Worm (Caenorhabditis elegans) whole organism, early embryonic: ENCODE measurements around the gene clec-251.
"Not testable (repeated sequence)": the region's sequence is repeated elsewhere in the genome, so short reads cannot be mapped to it uniquely, and the experiment has no call there.

Experiments
- B0310.2 ChIP-seq: sonication (generic microtip); optimal IDR thresholded peaks from 2 replicates; lab custom pipeline; 2016; ENCODE audit warnings: mild to moderate bottlenecking, missing genetic modification characterization, missing compliant biosample characterization
- F13C5.2 ChIP-seq: sonication (generic microtip); optimal IDR thresholded peaks from 2 replicates; lab custom pipeline; 2017; ENCODE audit warnings: mild to moderate bottlenecking, missing genetic modification characterization, inconsistent platforms, missing compliant biosample characterization
- aly-1 ChIP-seq: sonication (generic microtip); optimal IDR thresholded peaks from 2 replicates; lab custom pipeline; 2016; ENCODE audit warnings: missing genetic modification characterization, missing compliant biosample characterization
- ama-1 ChIP-seq: fragments of 150-350 bp; optimal IDR thresholded peaks from 2 replicates; lab custom pipeline; 2014
- ceh-13 ChIP-seq: fragments of 200-800 bp; sonication (Bioruptor generic); optimal IDR thresholded peaks from 2 replicates; lab custom pipeline; 2018; ENCODE audit warnings: mild to moderate bottlenecking, missing genetic modification characterization, missing compliant biosample characterization
- ceh-36 ChIP-seq: sonication (generic microtip); optimal IDR thresholded peaks from 2 replicates; lab custom pipeline; 2016; ENCODE audit warnings: missing genetic modification characterization, inconsistent platforms, missing compliant biosample characterization
- ets-7 ChIP-seq: sonication (generic microtip); optimal IDR thresholded peaks from 2 replicates; lab custom pipeline; 2016; ENCODE audit warnings: missing genotype, missing genetic modification characterization, missing compliant biosample characterization
- flt-1 ChIP-seq: fragments of 200-800 bp; sonication (Bioruptor generic); IDR thresholded peaks from 2 replicates; pipeline ENCODE4 v1.3.6; 2022; ENCODE audit warnings: missing genetic modification characterization, missing compliant biosample characterization
- hmbx-1 ChIP-seq: sonication (generic microtip); optimal IDR thresholded peaks from 2 replicates; lab custom pipeline; 2016; ENCODE audit warnings: mild to moderate bottlenecking, missing genetic modification characterization, missing compliant biosample characterization
- hmg-4 ChIP-seq: fragments of 200-800 bp; sonication (Bioruptor generic); optimal IDR thresholded peaks from 2 replicates; lab custom pipeline; 2018; ENCODE audit warnings: mild to moderate bottlenecking, missing genetic modification characterization, missing compliant biosample characterization
- hnd-1 ChIP-seq: sonication (generic microtip); optimal IDR thresholded peaks from 2 replicates; lab custom pipeline; 2016; ENCODE audit warnings: missing genetic modification characterization, missing compliant biosample characterization
- pes-1 ChIP-seq: fragments of 200-800 bp; sonication (Bioruptor generic); IDR thresholded peaks from 2 replicates; pipeline ENCODE4 v1.3.6; 2022; ENCODE audit warnings: missing genetic modification reagents, missing genetic modification characterization, missing compliant biosample characterization
- scrt-1 ChIP-seq: fragments of 200-800 bp; sonication (Bioruptor generic); IDR thresholded peaks from 2 replicates; pipeline ENCODE4 v1.3.6; 2022; ENCODE audit warnings: missing genetic modification characterization, missing compliant biosample characterization
- sea-1 ChIP-seq: fragments of 200-800 bp; sonication (Bioruptor generic); conservative IDR thresholded peaks from 2 replicates; pipeline ENCODE4 v1.3.6; 2022; ENCODE audit warnings: missing genetic modification characterization, missing compliant biosample characterization
- tbx-11 ChIP-seq: fragments of 200-800 bp; sonication (Bioruptor generic); IDR thresholded peaks from 2 replicates; pipeline ENCODE4 v1.3.6; 2022; ENCODE audit warnings: missing genetic modification characterization, missing compliant biosample characterization
- tbx-37 ChIP-seq: fragments of 200-800 bp; sonication (Bioruptor generic); conservative IDR thresholded peaks from 2 replicates; pipeline ENCODE4 v1.3.6; 2022; ENCODE audit warnings: missing genetic modification reagents, missing genetic modification characterization, missing compliant biosample characterization
- tra-4 ChIP-seq: sonication (generic microtip); optimal IDR thresholded peaks from 2 replicates; lab custom pipeline; 2017; ENCODE audit warnings: missing genetic modification characterization, missing compliant biosample characterization

clec-251 gene

DNA sequence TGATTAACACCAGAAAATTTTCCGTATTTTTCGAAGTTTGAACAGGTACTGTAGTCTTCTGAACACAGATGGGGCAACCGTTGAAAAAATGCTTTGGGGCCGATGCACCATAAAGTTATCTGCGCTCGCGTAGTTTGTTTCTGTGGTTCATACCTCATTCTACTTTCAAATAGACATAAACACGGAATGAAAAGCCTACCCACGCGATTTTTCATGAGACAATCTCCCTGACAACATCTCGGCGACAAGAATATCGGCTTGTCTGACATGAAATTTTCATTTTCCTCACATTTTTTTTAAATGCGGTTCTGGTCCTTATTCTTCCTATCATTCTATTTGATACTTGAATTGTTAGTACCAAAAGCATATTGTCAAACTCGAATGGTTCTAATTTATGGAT lies 26.0 kb upstream of the clec-251 start, which contains the start of gene clec-257:
Gene clec-257 (plus strand): TSS at position 301 of the 400 bp plus-strand sequence.
- TF ChIP-seq hmbx-1 (tag; lab: Kevin White, UChicago) (no peak), sea-1 (GFP tag; lab: Robert Waterston, UW) (no peak), tbx-37 (GFP tag; lab: Robert Waterston, UW) (no peak), B0310.2 (tag; lab: Kevin White, UChicago) (no peak), ceh-36 (no peak), ama-1 (lab: Kevin White, UChicago) (no peak), hmg-4 (GFP tag; lab: Kevin White, UChicago) (no peak), ets-7 (tag; lab: Kevin White, UChicago) (no peak), F13C5.2 (no peak)

DNA sequence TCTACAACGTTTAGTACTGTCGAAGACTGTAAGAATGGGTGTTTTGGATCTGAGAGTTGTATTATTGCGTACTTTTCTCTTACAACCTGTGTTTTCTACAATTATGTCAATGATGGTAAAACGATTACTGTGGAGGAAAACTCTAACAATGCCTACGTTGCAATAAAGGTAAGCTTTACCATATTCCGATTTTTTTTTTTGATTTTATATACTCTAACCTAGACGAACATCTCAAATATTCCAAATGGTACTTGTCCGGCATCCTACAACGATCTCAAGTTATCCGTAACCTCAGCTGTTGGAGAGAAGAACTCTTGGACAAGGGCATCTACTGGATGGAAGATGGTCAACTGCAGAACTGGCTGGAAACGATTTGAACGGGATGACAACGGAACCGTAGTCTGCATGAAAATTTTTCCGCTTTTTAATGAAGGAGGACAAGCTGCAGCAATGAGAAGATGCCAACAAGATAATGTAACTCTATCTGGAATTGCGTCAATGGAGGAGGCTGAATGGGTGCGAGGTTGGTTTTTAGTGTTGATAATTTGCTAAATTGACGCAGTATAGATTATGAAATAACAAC lies 25.1 kb upstream of the clec-251 start:
- no peak for TF ChIP-seq hmbx-1 (tag; lab: Kevin White, UChicago)
- no peak for TF ChIP-seq hnd-1 (tag; lab: Kevin White, UChicago)
- TF ChIP-seq ceh-13 (GFP tag; lab: Kevin White, UChicago): no peak

DNA sequence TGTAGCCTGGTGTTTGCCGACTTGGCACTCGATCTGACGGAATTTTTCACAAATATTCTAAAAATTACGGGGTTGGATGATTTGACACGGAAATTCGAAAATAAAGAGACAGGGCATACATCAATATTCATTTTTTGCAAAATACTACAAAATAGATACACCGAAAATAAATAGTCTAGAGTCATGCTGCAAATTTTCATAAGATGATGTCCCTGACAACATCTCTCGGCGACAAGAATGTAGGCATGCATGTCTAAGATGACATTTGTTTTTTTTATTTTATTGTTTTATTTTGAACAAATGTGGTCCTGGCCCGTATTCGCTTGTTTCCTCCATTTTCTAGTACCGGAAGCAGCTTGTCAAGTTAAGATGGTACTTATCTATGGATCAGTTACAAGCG lies 24.6 kb upstream of the clec-251 start, which contains the start of gene clec-256:
Gene clec-256 (plus strand): TSS at position 301 of the 400 bp plus-strand sequence.
- TF ChIP-seq hnd-1 (tag; lab: Kevin White, UChicago): no peak
- TF ChIP-seq ets-7 (tag; lab: Kevin White, UChicago): no peak
- no peak for TF ChIP-seq ceh-13 (GFP tag; lab: Kevin White, UChicago)
- TF ChIP-seq sea-1 (GFP tag; lab: Robert Waterston, UW): no peak
- no peak for TF ChIP-seq B0310.2 (tag; lab: Kevin White, UChicago)
- TF ChIP-seq tbx-37 (GFP tag; lab: Robert Waterston, UW): no peak
- no peak for TF ChIP-seq hmbx-1 (tag; lab: Kevin White, UChicago)
- TF ChIP-seq tbx-11 (GFP tag; lab: Robert Waterston, UW): no peak
- no peak for TF ChIP-seq scrt-1 (GFP tag; lab: Robert Waterston, UW)
- no peak for TF ChIP-seq tra-4 (tag; lab: Kevin White, UChicago)
- TF ChIP-seq ceh-36: no peak
- TF ChIP-seq pes-1 (GFP tag; lab: Robert Waterston, UW): no peak
- no peak for TF ChIP-seq aly-1 (tag; lab: Kevin White, UChicago)
- TF ChIP-seq flt-1 (GFP tag; lab: Robert Waterston, UW): no peak
- TF ChIP-seq hmg-4 (GFP tag; lab: Kevin White, UChicago): no peak
- TF ChIP-seq F13C5.2: no peak
- no peak for TF ChIP-seq ama-1 (lab: Kevin White, UChicago)

DNA sequence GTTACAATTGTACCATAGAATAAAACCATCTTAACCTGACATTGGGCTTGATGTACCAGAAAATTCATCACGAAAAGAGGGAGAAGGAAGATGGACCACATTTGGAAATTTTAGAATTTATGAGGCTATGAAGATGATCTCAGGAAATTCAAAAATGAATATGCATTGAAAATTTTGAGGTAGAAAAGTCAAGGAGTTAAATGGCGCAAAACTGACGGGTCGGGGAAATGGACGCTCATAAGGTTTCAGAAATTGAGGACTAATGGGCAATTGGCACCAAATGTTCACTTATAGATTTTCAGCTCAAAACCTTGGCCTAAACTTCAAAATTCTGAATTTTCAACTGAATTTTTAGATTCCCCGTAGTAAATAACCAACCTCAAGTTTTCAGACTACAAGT lies 23.8 kb upstream of the clec-251 start, which contains the start of gene clec-255:
Gene clec-255 (minus strand): TSS at position 101 of the 400 bp plus-strand sequence.
- no peak for TF ChIP-seq ama-1 (lab: Kevin White, UChicago)
- no peak for TF ChIP-seq pes-1 (GFP tag; lab: Robert Waterston, UW)
- no peak for TF ChIP-seq tra-4 (tag; lab: Kevin White, UChicago)
- TF ChIP-seq scrt-1 (GFP tag; lab: Robert Waterston, UW): no peak
- TF ChIP-seq ceh-36: no peak
- no peak for TF ChIP-seq hmbx-1 (tag; lab: Kevin White, UChicago)
- no peak for TF ChIP-seq tbx-11 (GFP tag; lab: Robert Waterston, UW)
- TF ChIP-seq flt-1 (GFP tag; lab: Robert Waterston, UW): no peak
- TF ChIP-seq ets-7 (tag; lab: Kevin White, UChicago): no peak
- TF ChIP-seq F13C5.2: no peak
- no peak for TF ChIP-seq hmg-4 (GFP tag; lab: Kevin White, UChicago)
- TF ChIP-seq hnd-1 (tag; lab: Kevin White, UChicago): no peak
- TF ChIP-seq tbx-37 (GFP tag; lab: Robert Waterston, UW): no peak
- TF ChIP-seq sea-1 (GFP tag; lab: Robert Waterston, UW): no peak
- TF ChIP-seq ceh-13 (GFP tag; lab: Kevin White, UChicago): no peak
- TF ChIP-seq aly-1 (tag; lab: Kevin White, UChicago): no peak
- no peak for TF ChIP-seq B0310.2 (tag; lab: Kevin White, UChicago)

DNA sequence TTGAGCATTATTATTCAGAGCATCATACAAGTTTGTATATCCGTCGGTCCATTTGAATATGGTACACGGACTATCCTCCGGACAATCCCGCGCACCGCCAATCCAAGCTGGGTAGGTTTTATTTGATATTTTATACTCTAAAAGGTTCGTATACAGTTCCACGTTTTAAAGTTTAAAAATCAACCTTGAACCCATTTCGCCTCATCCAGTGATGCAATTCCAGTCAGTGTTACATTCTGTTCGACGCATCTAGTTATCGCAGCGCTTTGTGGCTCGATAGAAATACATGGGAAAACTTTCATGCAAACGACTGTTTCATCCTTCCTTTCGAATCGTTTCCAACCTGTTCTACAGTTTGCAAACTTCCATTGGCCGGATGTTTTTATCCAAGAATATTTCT lies 23.1 kb upstream of the clec-251 start:
- TF ChIP-seq ama-1 (lab: Kevin White, UChicago): no peak
- no peak for TF ChIP-seq hmbx-1 (tag; lab: Kevin White, UChicago)
- TF ChIP-seq tbx-11 (GFP tag; lab: Robert Waterston, UW): no peak
- TF ChIP-seq pes-1 (GFP tag; lab: Robert Waterston, UW): no peak
- TF ChIP-seq aly-1 (tag; lab: Kevin White, UChicago): no peak
- no peak for TF ChIP-seq hnd-1 (tag; lab: Kevin White, UChicago)
- TF ChIP-seq B0310.2 (tag; lab: Kevin White, UChicago): no peak
- TF ChIP-seq flt-1 (GFP tag; lab: Robert Waterston, UW): no peak
- TF ChIP-seq ceh-13 (GFP tag; lab: Kevin White, UChicago): no peak
- no peak for TF ChIP-seq sea-1 (GFP tag; lab: Robert Waterston, UW)
- no peak for TF ChIP-seq ets-7 (tag; lab: Kevin White, UChicago)
- no peak for TF ChIP-seq tra-4 (tag; lab: Kevin White, UChicago)
- no peak for TF ChIP-seq scrt-1 (GFP tag; lab: Robert Waterston, UW)
- no peak for TF ChIP-seq F13C5.2
- no peak for TF ChIP-seq tbx-37 (GFP tag; lab: Robert Waterston, UW)
- no peak for TF ChIP-seq hmg-4 (GFP tag; lab: Kevin White, UChicago)
- no peak for TF ChIP-seq ceh-36

DNA sequence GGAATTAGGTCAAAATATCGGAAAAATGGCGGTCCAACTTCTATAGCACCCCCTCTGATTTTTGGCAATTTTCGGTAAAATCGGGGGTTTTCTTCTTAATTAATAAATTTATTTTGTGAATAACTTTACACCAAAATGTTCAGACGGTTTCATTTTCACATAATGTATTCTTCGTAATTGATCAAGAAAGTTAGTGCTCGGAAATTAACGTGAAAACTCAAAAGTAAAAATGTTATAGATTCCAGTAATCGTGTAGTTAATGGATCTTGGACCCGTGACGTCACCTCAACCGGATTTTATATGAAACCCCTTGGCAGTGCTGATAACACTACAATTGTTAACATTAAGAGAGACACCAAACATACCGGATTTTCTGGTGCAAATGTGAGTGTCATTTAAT lies 15.3 kb upstream of the clec-251 start, which contains the start of gene F11D11.22:
Gene F11D11.22 (plus strand): TSS at position 301 of the 400 bp plus-strand sequence.
- not testable (repeated sequence) for TF ChIP-seq hmbx-1 (tag; lab: Kevin White, UChicago); scrt-1 (GFP tag; lab: Robert Waterston, UW); tbx-37 (GFP tag; lab: Robert Waterston, UW)

DNA sequence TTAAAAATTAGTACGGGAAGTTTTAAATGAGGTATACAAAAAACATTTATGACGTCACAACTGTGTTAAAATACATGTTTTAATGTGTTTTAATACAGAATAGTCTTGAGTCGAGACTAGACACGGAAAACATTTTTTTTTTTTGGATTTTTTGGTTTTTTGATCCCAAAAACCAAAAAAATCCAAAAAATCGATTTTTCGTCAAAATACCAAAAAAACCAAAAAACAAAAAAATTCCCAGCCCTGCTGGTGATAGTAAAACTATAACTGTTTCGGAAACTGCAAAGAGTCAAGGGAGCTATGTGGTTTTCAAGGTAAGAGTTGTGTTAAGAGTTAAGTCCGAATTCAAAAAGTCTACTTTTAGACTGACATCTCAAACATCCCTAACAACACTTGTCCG lies 14.3 kb upstream of the clec-251 start, which contains the start of gene F11D11.4:
Gene F11D11.4 (plus strand): TSS at position 301 of the 400 bp plus-strand sequence.
- no peak for TF ChIP-seq F13C5.2
- TF ChIP-seq tra-4 (tag; lab: Kevin White, UChicago): no peak
- no peak for TF ChIP-seq scrt-1 (GFP tag; lab: Robert Waterston, UW)
- TF ChIP-seq ceh-13 (GFP tag; lab: Kevin White, UChicago): no peak
- TF ChIP-seq hmg-4 (GFP tag; lab: Kevin White, UChicago): no peak
- TF ChIP-seq tbx-37 (GFP tag; lab: Robert Waterston, UW): no peak
- no peak for TF ChIP-seq pes-1 (GFP tag; lab: Robert Waterston, UW)
